Worm (Caenorhabditis elegans) whole organism, midembryonic: ENCODE data around the gene C46F9.5.

Source experiments
- T22C8.4 ChIP-seq: fragments of 200-800 bp; sonication (Bioruptor generic); IDR thresholded peaks from 2 replicates; pipeline ENCODE4 v1.3.6; 2022; ENCODE audit warnings: missing genetic modification characterization, missing compliant biosample characterization
- cog-1 ChIP-seq: sonication (generic microtip); optimal IDR thresholded peaks from 2 replicates; lab custom pipeline; 2016; ENCODE audit warnings: missing genetic modification characterization, missing compliant biosample characterization
- flt-1 ChIP-seq: fragments of 200-800 bp; sonication (Bioruptor generic); IDR thresholded peaks from 2 replicates; pipeline ENCODE4 v1.3.6; 2022; ENCODE audit warnings: missing genetic modification characterization, missing compliant biosample characterization
- klf-2 ChIP-seq: fragments of 200-800 bp; sonication (Bioruptor generic); conservative IDR thresholded peaks from 2 replicates; pipeline ENCODE4 v1.3.6; 2022; ENCODE audit warnings: missing genetic modification reagents, missing genetic modification characterization, missing compliant biosample characterization
- med-1 ChIP-seq: sonication (generic microtip); optimal IDR thresholded peaks from 2 replicates; lab custom pipeline; 2017; ENCODE audit warnings: missing genetic modification characterization, mild to moderate bottlenecking, missing compliant biosample characterization, antibody characterized with exemption, missing genetic modification reagents; ENCODE audit not compliant: insufficient read depth
- ref-1 ChIP-seq: fragments of 200-800 bp; sonication (Bioruptor generic); conservative IDR thresholded peaks from 2 replicates; pipeline ENCODE4 v1.3.6; 2022; ENCODE audit warnings: missing genetic modification reagents, missing genetic modification characterization, missing compliant biosample characterization
- tab-1 ChIP-seq: fragments of 200-800 bp; sonication (Bioruptor generic); IDR thresholded peaks from 2 replicates; pipeline ENCODE4 v1.3.6; 2022; ENCODE audit warnings: missing genetic modification characterization, missing compliant biosample characterization
- ztf-23 ChIP-seq: fragments of 200-800 bp; sonication (Bioruptor generic); IDR thresholded peaks from 2 replicates; pipeline ENCODE4 v1.3.6; 2022; ENCODE audit warnings: missing genetic modification reagents, missing genetic modification characterization, missing compliant biosample characterization
- ztf-29 ChIP-seq: fragments of 200-800 bp; sonication (Bioruptor generic); IDR thresholded peaks from 2 replicates; pipeline ENCODE4 v1.3.6; 2022; ENCODE audit warnings: missing genetic modification reagents, missing genetic modification characterization, missing compliant biosample characterization

Gene C46F9.5

DNA sequence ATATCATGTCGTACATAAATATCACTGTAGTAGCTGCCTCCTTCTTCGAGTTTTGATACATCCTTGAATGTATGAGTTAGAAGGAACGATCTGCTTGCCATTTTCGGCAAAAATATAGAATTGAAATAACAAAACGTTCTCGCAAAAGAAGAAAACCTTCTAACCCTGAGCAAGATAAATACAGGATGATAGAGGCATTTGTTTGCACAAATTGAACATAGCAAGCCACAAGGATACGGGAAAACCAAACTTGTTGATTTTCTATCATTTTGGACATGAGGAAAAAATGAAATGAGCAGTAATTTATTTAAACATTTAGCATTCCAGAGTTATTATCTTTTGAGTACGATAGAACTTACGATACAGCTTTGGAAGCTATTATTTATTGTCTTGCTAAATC lies 6.3 kb upstream of the C46F9.5 start, which contains the start of gene math-8:
Gene math-8 (minus strand): TSS at position 101 of the 400 bp plus-strand sequence.
- TF ChIP-seq med-1 (GFP tag; lab: Kevin White, UChicago) (no peak), T22C8.4 (no peak), ztf-29 (GFP tag; lab: Robert Waterston, UW) (no peak), ztf-23 (GFP tag; lab: Robert Waterston, UW) (no peak), flt-1 (GFP tag; lab: Robert Waterston, UW) (no peak)

- TF ChIP-seq ztf-23 (GFP tag; lab: Robert Waterston, UW) (no peak), cog-1 (no peak), tab-1 (GFP tag; lab: Robert Waterston, UW) (no peak), med-1 (GFP tag; lab: Kevin White, UChicago) (no peak), klf-2 (GFP tag; lab: Robert Waterston, UW) (no peak), flt-1 (GFP tag; lab: Robert Waterston, UW) (no peak), T22C8.4 (no peak), ref-1 (GFP tag; lab: Robert Waterston, UW) (no peak), ztf-29 (GFP tag; lab: Robert Waterston, UW) (no peak)
Observed at ce11 chrII:1890682-1891081, 4.7 kb upstream of the C46F9.5 start, which contains the start of gene math-9. math-9 (minus strand) TSS chrII:1890782.

DNA sequence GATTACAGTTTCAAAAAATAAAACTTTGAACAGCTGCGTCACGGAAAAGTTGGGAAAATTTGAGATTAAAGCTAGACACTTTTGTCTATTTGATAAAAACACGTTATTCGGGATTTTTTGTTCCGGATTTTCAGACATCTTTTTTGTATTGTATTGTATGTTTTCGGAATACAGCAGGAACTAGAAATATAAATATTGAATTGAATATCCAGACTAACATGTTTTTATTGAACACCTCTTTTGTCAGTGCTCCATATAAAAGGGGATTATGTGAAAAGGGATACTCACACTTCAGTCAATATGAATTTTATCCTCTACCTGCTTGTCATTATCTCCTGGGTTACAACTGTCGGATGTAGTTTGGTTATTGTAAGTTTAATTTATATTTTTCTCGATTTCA lies 1.5 kb upstream of the C46F9.5 start, which contains the start of gene C16C4.1:
Gene C16C4.1 (plus strand): TSS at position 301 of the 400 bp plus-strand sequence.
- TF ChIP-seq klf-2 (GFP tag; lab: Robert Waterston, UW) (no peak), ref-1 (GFP tag; lab: Robert Waterston, UW) (no peak), ztf-23 (GFP tag; lab: Robert Waterston, UW) (no peak), ztf-29 (GFP tag; lab: Robert Waterston, UW) (no peak), tab-1 (GFP tag; lab: Robert Waterston, UW) (no peak), cog-1 (no peak), T22C8.4 (no peak), flt-1 (GFP tag; lab: Robert Waterston, UW) (no peak), med-1 (GFP tag; lab: Kevin White, UChicago) (no peak)

- TF ChIP-seq ztf-23 (GFP tag; lab: Robert Waterston, UW), result no peak
- no peak for TF ChIP-seq cog-1
- no peak for TF ChIP-seq T22C8.4
- TF ChIP-seq flt-1 (GFP tag; lab: Robert Waterston, UW), result no peak
- no peak for TF ChIP-seq klf-2 (GFP tag; lab: Robert Waterston, UW)
- TF ChIP-seq tab-1 (GFP tag; lab: Robert Waterston, UW), result no peak
- TF ChIP-seq ref-1 (GFP tag; lab: Robert Waterston, UW), result no peak
Observed at ce11 chrII:1895762-1896161, 384 bp downstream of the C46F9.5 start, which contains the start of gene math-25. math-25 (plus strand) TSS chrII:1896062.

- TF ChIP-seq flt-1 (GFP tag; lab: Robert Waterston, UW) (no peak), tab-1 (GFP tag; lab: Robert Waterston, UW) (no peak), T22C8.4 (no peak), ztf-23 (GFP tag; lab: Robert Waterston, UW) (no peak), ztf-29 (GFP tag; lab: Robert Waterston, UW) (no peak), cog-1 (no peak), klf-2 (GFP tag; lab: Robert Waterston, UW) (no peak), med-1 (GFP tag; lab: Kevin White, UChicago) (no peak), ref-1 (GFP tag; lab: Robert Waterston, UW) (no peak)
Observed at ce11 chrII:1897936-1898335, 2.6 kb downstream of the C46F9.5 start, which contains the start of gene C46F9.6. C46F9.6 (plus strand) TSS chrII:1898236.

DNA sequence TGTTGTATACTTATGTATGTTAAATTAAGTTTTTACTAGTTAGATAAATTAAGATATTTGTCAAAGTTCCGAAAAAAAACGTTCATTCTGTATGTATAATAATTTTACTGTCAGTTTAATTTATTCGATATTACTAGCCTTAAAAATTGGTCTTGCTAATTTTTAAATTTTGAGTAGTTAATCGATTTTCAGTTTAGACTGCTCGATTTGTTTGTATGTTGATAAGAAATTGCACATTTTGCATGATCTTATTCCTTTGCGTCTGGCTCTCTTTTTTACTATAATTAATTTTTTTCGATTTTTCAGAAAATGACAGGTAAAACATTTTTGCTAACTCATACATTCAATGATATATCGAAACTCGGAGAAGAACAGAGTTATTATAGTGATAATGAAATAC lies 4.6 kb downstream of the C46F9.5 start, which contains the start of gene math-24:
Gene math-24 (plus strand): TSS at position 301 of the 400 bp plus-strand sequence.
- TF ChIP-seq flt-1 (GFP tag; lab: Robert Waterston, UW), result no peak
- no peak for TF ChIP-seq T22C8.4
- no peak for TF ChIP-seq ztf-29 (GFP tag; lab: Robert Waterston, UW)
- no peak for TF ChIP-seq klf-2 (GFP tag; lab: Robert Waterston, UW)
- no peak for TF ChIP-seq ref-1 (GFP tag; lab: Robert Waterston, UW)
- no peak for TF ChIP-seq tab-1 (GFP tag; lab: Robert Waterston, UW)
- no peak for TF ChIP-seq cog-1
- no peak for TF ChIP-seq med-1 (GFP tag; lab: Kevin White, UChicago)
- TF ChIP-seq ztf-23 (GFP tag; lab: Robert Waterston, UW), result no peak

DNA sequence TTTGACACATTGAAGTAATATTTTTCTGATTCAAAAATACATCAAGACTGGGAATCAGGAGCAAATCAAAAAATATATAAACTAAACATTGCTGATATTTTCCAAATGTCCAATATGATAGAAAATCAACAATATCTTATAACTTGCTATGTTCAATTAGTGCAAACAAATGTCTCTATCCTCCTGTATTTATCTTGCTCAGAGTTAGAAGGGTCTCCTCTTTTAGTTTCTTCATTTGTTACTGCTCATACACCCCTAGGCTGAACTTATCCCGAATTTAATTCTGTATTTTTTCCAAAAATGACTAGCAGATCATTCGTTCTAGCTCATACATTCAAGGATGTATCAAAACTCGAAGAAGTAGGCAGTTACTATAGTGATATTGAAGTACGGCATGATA lies 6.6 kb downstream of the C46F9.5 start, which contains the start of gene math-23:
Gene math-23 (plus strand): TSS at position 301 of the 400 bp plus-strand sequence.
- TF ChIP-seq klf-2 (GFP tag; lab: Robert Waterston, UW) (no peak), ref-1 (GFP tag; lab: Robert Waterston, UW) (no peak), cog-1 (no peak), flt-1 (GFP tag; lab: Robert Waterston, UW) (no peak), tab-1 (GFP tag; lab: Robert Waterston, UW) (no peak), med-1 (GFP tag; lab: Kevin White, UChicago) (no peak), T22C8.4 (no peak), ztf-23 (GFP tag; lab: Robert Waterston, UW) (no peak), ztf-29 (GFP tag; lab: Robert Waterston, UW) (no peak)

- no peak for TF ChIP-seq T22C8.4
- TF ChIP-seq klf-2 (GFP tag; lab: Robert Waterston, UW), result no peak
- no peak for TF ChIP-seq ref-1 (GFP tag; lab: Robert Waterston, UW)
Observed at ce11 chrII:1905104-1905503, 9.7 kb downstream of the C46F9.5 start, which contains the start of gene math-22. math-22 (plus strand) TSS chrII:1905404.

DNA sequence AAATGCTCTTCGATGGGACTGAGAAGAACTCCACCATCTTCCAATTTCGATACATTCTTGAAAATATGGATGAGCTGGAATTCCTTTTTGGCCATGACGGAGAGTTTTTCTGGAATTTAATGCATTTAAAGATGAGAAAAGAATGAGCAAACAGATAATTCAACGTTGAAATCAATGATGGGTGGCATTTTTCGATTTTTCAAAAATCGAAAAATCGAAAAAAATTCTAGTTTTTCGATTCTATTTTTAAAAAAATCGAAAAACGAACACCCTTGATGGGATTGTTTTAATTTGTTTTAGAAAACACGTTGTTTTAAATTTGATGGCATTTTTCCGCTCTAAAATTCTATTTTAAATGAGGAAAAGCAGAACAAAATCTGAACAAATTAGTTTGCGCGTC lies 17.4 kb downstream of the C46F9.5 start, which contains the start of gene math-31:
Gene math-31 (minus strand): TSS at position 101 of the 400 bp plus-strand sequence.
- TF ChIP-seq T22C8.4 (no peak), ref-1 (GFP tag; lab: Robert Waterston, UW) (no peak), ztf-23 (GFP tag; lab: Robert Waterston, UW) (no peak), tab-1 (GFP tag; lab: Robert Waterston, UW) (no peak), klf-2 (GFP tag; lab: Robert Waterston, UW) (no peak), flt-1 (GFP tag; lab: Robert Waterston, UW) (no peak), cog-1 (no peak), med-1 (GFP tag; lab: Kevin White, UChicago) (no peak), ztf-29 (GFP tag; lab: Robert Waterston, UW) (no peak)
